Worm (Caenorhabditis elegans): ENCODE data around the gene R02F11.2.
A peak's percentile ranks its signal among the peaks of the same experiment; 100 is the strongest.

Gene R02F11.2

DNA sequence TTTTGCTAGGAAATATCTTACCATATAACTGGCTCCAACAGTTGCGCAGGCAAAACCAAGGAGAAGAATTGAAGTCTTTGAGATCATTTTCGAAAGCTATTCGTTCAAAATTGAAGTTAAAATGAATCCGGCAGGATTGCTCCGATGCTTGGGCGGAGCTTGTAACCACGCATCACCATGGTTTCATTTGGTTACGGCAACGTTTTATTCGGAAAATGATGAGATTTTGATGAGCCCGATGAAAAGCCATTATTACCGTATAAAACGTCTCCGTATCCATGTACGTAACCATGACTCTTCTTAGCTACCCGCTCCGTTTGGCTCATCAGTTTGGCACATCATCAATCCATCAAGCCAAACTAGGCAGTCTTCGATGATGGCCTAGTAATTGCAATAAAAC lies 46.8 kb downstream of the R02F11.2 start, which contains the start of gene cwp-1:
cwp-1 (minus strand) TSS at position 101 of the 400 bp plus-strand sequence.
- TF ChIP-seq daf-12 (tag; optimal IDR thresholded peaks at IDR 0.05) (no peak), lin-39 (tag; optimal IDR thresholded peaks at IDR 0.05) (no peak), nhr-25 (tag; optimal IDR thresholded peaks at IDR 0.05) (no peak), nhr-43 (tag; optimal IDR thresholded peaks at IDR 0.05; ENCODE audit: poor library complexity, severe bottlenecking) (no peak), lin-15B (tag; optimal IDR thresholded peaks at IDR 0.05) (no peak), nhr-76 (tag; optimal IDR thresholded peaks at IDR 0.05) (no peak), mdl-1 (tag; optimal IDR thresholded peaks at IDR 0.05) (no peak), eor-1 (tag; optimal IDR thresholded peaks at IDR 0.05) (no peak), elt-3 (tag; optimal IDR thresholded peaks at IDR 0.05) (no peak), elt-1 (tag; optimal IDR thresholded peaks at IDR 0.05) (no peak), lsy-12 (tag; optimal IDR thresholded peaks at IDR 0.05) (no peak), nhr-28 (tag; optimal IDR thresholded peaks at IDR 0.05) (no peak), ceh-28 (tag; optimal IDR thresholded peaks at IDR 0.05) (no peak), ama-1 (optimal IDR thresholded peaks at IDR 0.05) (no peak)

DNA sequence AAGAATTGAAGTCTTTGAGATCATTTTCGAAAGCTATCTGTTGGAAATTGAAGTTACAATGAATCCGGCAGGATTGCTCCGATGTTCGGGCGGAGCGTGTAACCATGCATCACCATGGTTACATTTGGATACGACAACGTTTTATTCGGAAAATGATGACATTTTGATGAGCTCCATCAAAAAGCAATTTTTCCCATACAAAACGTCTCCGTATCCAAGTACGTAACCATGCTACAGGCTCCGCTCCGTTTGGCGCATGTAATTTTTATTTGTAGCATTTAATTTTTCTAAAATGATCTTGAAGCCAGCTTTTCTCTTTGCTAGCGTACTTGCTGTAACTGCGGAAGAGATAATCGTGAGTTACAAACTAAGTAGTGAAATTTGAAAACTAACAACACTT lies 48.1 kb downstream of the R02F11.2 start, which contains the start of the genes cwp-2 and cwp-3:
cwp-2 (minus strand) TSS at position 101 of the 400 bp plus-strand sequence.
cwp-3 (plus strand) TSS at position 293 of the 400 bp plus-strand sequence.
- TF ChIP-seq nhr-12 (tag; optimal IDR thresholded peaks at IDR 0.05) (no peak), nhr-25 (tag; optimal IDR thresholded peaks at IDR 0.05) (no peak), pqm-1 (tag; optimal IDR thresholded peaks at IDR 0.05) (no peak), daf-12 (tag; optimal IDR thresholded peaks at IDR 0.05) (no peak)

DNA sequence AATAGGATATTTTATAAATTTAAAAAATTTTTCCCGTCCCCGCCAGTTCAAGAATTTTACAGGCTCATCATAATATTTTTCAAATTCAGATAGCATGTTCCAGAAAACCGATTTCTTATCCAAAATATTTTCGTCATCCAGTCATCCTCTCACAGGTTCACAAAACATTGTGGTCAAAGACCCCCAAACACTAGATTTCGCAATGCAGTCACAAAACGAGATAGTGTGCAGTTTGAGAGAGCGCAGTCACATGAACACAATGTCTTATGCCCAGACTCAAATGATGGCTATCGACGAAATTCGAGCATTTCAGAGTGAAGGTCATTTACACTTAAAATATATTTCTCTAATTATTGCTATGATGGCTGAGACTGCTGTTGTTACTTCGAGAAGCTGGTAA lies 50.2 kb downstream of the R02F11.2 start, which contains the start of gene abhd-5.2:
abhd-5.2 (plus strand) TSS at position 95 of the 400 bp plus-strand sequence.
- TF ChIP-seq elt-2 (tag; optimal IDR thresholded peaks at IDR 0.05) (peak; percentile 26), hmg-11 (tag; optimal IDR thresholded peaks at IDR 0.05) (peak; percentile 55), ceh-28 (tag; optimal IDR thresholded peaks at IDR 0.05) (peak; percentile 26), nhr-23 (tag; optimal IDR thresholded peaks at IDR 0.05) (peak; percentile 8), nfya-1 (tag; optimal IDR thresholded peaks at IDR 0.05; ENCODE audit: insufficient read depth) (peak; percentile 62), unc-39 (tag; optimal IDR thresholded peaks at IDR 0.05) (no peak), pqm-1 (tag; optimal IDR thresholded peaks at IDR 0.05) (peak; percentile 39), ztf-4 (tag; optimal IDR thresholded peaks at IDR 0.05) (no peak), pha-4 (tag; optimal IDR thresholded peaks at IDR 0.05) (peak; percentile 50), nhr-11 (tag; optimal IDR thresholded peaks at IDR 0.05) (no peak), nhr-25 (tag; optimal IDR thresholded peaks at IDR 0.05) (peak; percentile 37), lin-39 (tag; optimal IDR thresholded peaks at IDR 0.05) (peak; percentile 48), snpc-4 (tag; optimal IDR thresholded peaks at IDR 0.05) (peak; percentile 48), nhr-77 (tag; optimal IDR thresholded peaks at IDR 0.05) (no peak), lin-15B (tag; optimal IDR thresholded peaks at IDR 0.05) (peak; percentile 29)

DNA sequence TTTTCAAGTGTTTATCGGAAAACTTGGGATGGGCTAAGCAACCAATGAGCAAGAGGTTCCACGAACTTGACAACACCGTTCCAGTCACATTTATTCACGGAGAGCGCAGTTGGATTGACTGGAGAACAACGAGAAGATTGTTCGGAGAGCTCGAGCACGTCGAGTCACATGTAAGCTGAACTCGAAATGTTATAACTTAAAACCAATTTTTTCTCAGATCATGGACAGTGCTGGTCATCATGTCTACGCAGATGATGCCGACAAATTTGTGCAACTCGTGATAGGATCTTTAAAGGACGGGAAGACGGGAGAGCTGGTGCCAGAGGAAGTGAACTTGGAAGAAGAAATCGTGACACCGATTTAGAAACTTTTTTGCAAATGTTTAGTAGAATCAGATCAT lies 52.1 kb downstream of the R02F11.2 start:
- TF ChIP-seq nhr-77 (tag; optimal IDR thresholded peaks at IDR 0.05) (no peak), nhr-25 (tag; optimal IDR thresholded peaks at IDR 0.05) (no peak), unc-62 (GFP tag; optimal IDR thresholded peaks at IDR 0.05) (no peak), eor-1 (tag; optimal IDR thresholded peaks at IDR 0.05) (no peak), unc-39 (tag; optimal IDR thresholded peaks at IDR 0.05) (no peak), daf-12 (tag; optimal IDR thresholded peaks at IDR 0.05) (no peak), hmg-11 (tag; optimal IDR thresholded peaks at IDR 0.05) (no peak), ceh-28 (tag; optimal IDR thresholded peaks at IDR 0.05) (no peak), elt-2 (tag; optimal IDR thresholded peaks at IDR 0.05) (no peak), ceh-82 (tag; optimal IDR thresholded peaks at IDR 0.05) (no peak), mdl-1 (tag; optimal IDR thresholded peaks at IDR 0.05) (no peak), nhr-12 (tag; optimal IDR thresholded peaks at IDR 0.05) (no peak), skn-1 (tag; optimal IDR thresholded peaks at IDR 0.05) (no peak), R02D3.7 (tag; optimal IDR thresholded peaks at IDR 0.05) (no peak), lin-15B (tag; optimal IDR thresholded peaks at IDR 0.05) (no peak), ceh-9 (tag; optimal IDR thresholded peaks at IDR 0.05) (no peak), ztf-4 (tag; optimal IDR thresholded peaks at IDR 0.05) (no peak), pha-4 (tag; optimal IDR thresholded peaks at IDR 0.05) (no peak), ama-1 (optimal IDR thresholded peaks at IDR 0.05) (no peak), nhr-237 (tag; optimal IDR thresholded peaks at IDR 0.05) (no peak)
